Fruit fly (Drosophila melanogaster): ENCODE measurements around the gene lqf.

dm6 chr3L:7485667-7486066, 42.9 kb upstream of the lqf start, which contains the start of gene mthl6:
- TF ChIP-seq rn (GFP tag; IDR thresholded peaks at IDR 0.05) (no peak), CG32121 (GFP tag; IDR thresholded peaks at IDR 0.05) (no peak), fd96Ca (GFP tag; IDR thresholded peaks at IDR 0.05) (no peak), CG14655 (GFP tag; optimal IDR thresholded peaks at IDR 0.05) (no peak), gl (tag; optimal IDR thresholded peaks at IDR 0.05) (no peak), CG17806 (tag; optimal IDR thresholded peaks at IDR 0.05) (no peak), EcR (GFP tag; optimal IDR thresholded peaks at IDR 0.05) (no peak), CG13204 (GFP tag; optimal IDR thresholded peaks at IDR 0.05) (no peak), CG4496 (GFP tag; IDR thresholded peaks at IDR 0.05) (no peak), CG8159 (tag; optimal IDR thresholded peaks at IDR 0.05) (no peak), Ets98B (GFP tag; IDR thresholded peaks at IDR 0.05) (no peak), Snoo (tag; optimal IDR thresholded peaks at IDR 0.05) (no peak), CG15710 (tag; optimal IDR thresholded peaks at IDR 0.05) (no peak), Pif1A (GFP tag; optimal IDR thresholded peaks at IDR 0.05) (no peak)

Measured in whole organism, pupa.